Worm (Caenorhabditis elegans): ENCODE results near the gene rfc-4.

Gene rfc-4

DNA sequence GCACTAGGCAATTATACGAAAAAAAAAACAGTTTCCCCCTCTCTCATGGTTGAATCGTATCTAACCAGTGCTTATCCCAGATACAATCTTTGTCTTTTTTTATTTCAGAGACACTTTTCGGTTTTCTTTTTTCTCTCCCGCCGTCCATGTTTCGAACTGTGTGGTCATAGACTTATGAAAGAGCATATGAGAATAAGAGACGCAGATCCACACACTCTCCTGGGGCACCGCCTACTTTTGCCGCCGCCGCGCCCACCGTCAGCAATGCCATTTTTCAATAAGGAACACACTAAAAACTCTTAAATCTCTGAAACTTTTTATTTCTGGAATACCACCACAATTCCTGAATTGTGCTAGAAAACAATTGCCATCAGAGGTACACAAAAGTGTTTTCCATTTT lies 17.8 kb downstream of the rfc-4 start, which contains the start of gene prk-1:
Gene prk-1, plus strand, starts transcription at position 269 of the 400 bp plus-strand sequence.
- TF ChIP-seq fkh-6 (tag; optimal IDR thresholded peaks at IDR 0.05) = no peak
- TF ChIP-seq ets-4 (tag; optimal IDR thresholded peaks at IDR 0.05) = no peak
- no peak for TF ChIP-seq hlh-15 (tag; optimal IDR thresholded peaks at IDR 0.05)
- TF ChIP-seq unc-86 (tag; optimal IDR thresholded peaks at IDR 0.05) = no peak
- no peak for TF ChIP-seq ztf-16 (tag; optimal IDR thresholded peaks at IDR 0.05)
- no peak for TF ChIP-seq nfya-1 (tag; optimal IDR thresholded peaks at IDR 0.05)
- TF ChIP-seq hlh-8 (tag; optimal IDR thresholded peaks at IDR 0.05) = no peak
- TF ChIP-seq F13H6.1 (tag; optimal IDR thresholded peaks at IDR 0.05) = no peak
- no peak for TF ChIP-seq pqm-1 (tag; optimal IDR thresholded peaks at IDR 0.05)
- no peak for TF ChIP-seq ama-1 (optimal IDR thresholded peaks at IDR 0.05)
- TF ChIP-seq Y22D7AL.16 (tag; optimal IDR thresholded peaks at IDR 0.05) = no peak
- no peak for TF ChIP-seq ceh-19 (GFP tag; optimal IDR thresholded peaks at IDR 0.05)
- TF ChIP-seq unc-42 (tag; optimal IDR thresholded peaks at IDR 0.05) = no peak
- TF ChIP-seq npax-4 (tag; optimal IDR thresholded peaks at IDR 0.05) = no peak
- no peak for TF ChIP-seq lin-11 (tag; optimal IDR thresholded peaks at IDR 0.05)
- no peak for TF ChIP-seq K09A11.1 (tag; optimal IDR thresholded peaks at IDR 0.05; ENCODE audit: insufficient read depth)
- no peak for TF ChIP-seq pha-2 (tag; optimal IDR thresholded peaks at IDR 0.05)
- no peak for TF ChIP-seq syd-9 (tag; optimal IDR thresholded peaks at IDR 0.05)
- no peak for TF ChIP-seq ttx-3 (tag; optimal IDR thresholded peaks at IDR 0.05)

DNA sequence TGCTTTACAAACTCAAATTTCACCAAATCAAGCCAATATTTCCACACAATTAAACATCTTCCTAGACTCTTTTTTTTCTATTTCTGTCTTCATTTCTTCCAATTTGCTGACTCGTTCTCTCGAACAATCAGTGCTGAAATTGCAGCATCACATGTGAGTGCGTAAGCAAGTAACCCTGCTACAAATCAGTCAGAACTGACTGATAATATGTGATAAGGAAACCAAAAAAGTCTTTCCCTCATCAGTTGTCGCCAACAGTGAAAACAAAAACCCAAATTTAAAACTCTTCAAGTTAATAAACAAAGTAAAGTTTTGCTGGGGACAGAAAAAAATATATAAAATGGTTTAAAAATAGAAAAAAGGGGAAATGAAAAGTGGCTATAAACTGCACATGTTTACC lies 19.4 kb downstream of the rfc-4 start:
- TF ChIP-seq elt-2 (tag; optimal IDR thresholded peaks at IDR 0.05) (peak; percentile 30), unc-42 (tag; optimal IDR thresholded peaks at IDR 0.05) (no peak)

DNA sequence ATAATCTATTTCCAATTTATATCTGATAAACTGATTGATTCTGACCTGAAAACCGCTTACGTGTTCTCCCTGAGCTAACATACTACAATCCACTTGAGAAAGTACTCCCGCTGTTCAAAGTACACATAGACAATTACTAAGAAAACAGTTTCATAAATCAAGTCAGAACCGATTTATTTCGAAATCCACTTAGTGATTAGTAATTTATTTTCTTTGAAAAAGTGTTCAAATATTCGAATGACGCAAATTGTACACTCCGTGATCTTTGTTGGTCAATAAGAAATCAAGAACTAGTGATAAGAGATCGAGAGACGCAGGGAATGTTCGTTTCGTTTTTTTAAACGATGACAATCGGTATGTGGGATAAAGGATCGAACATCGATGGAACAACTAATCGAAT lies 20.4 kb downstream of the rfc-4 start:
- TF ChIP-seq ref-2 (tag; optimal IDR thresholded peaks at IDR 0.05) = no peak
- no peak for TF ChIP-seq dve-1 (tag; optimal IDR thresholded peaks at IDR 0.05)
- TF ChIP-seq pha-2 (tag; optimal IDR thresholded peaks at IDR 0.05) = no peak
- TF ChIP-seq ceh-19 (GFP tag; optimal IDR thresholded peaks at IDR 0.05) = no peak
- no peak for TF ChIP-seq C38D4.7 (GFP tag; optimal IDR thresholded peaks at IDR 0.05)
- no peak for TF ChIP-seq tbx-2 (tag; optimal IDR thresholded peaks at IDR 0.05)
- TF ChIP-seq sox-2 (GFP tag; IDR thresholded peaks at IDR 0.05) = no peak
- TF ChIP-seq mec-3 (tag; optimal IDR thresholded peaks at IDR 0.05; ENCODE audit: borderline replicate concordance) = no peak
- TF ChIP-seq ets-4 (tag; optimal IDR thresholded peaks at IDR 0.05) = no peak
- no peak for TF ChIP-seq K09A11.1 (tag; optimal IDR thresholded peaks at IDR 0.05; ENCODE audit: insufficient read depth)
- TF ChIP-seq ceh-48 (tag; optimal IDR thresholded peaks at IDR 0.05) = no peak
- TF ChIP-seq ttx-3 (tag; optimal IDR thresholded peaks at IDR 0.05) = no peak
- TF ChIP-seq zip-5 (tag; optimal IDR thresholded peaks at IDR 0.05) = no peak
- TF ChIP-seq hlh-13 (GFP tag; optimal IDR thresholded peaks at IDR 0.05) = no peak
- no peak for TF ChIP-seq lim-6 (tag; optimal IDR thresholded peaks at IDR 0.05)

DNA sequence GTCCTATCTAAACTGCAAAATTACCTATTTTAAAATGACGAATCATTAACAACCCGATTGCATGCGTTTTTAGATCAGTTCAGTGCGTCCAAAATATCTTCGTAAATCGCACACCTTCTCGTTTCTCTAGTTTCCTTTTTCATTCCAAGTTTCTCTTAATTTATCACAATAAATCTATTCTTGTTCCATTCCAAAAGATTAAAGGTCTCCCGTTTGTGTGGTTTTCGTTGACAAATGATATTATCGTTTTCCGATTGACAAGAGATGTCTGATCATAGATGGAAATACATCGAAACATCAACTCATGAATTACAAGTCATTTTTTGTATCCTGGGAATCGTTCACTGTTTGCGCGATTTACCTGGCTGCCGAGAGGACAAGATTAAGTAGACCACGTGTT lies 21.1 kb downstream of the rfc-4 start:
- TF ChIP-seq zip-5 (tag; optimal IDR thresholded peaks at IDR 0.05) (no peak), rnt-1 (tag; optimal IDR thresholded peaks at IDR 0.05) (no peak), mec-3 (tag; optimal IDR thresholded peaks at IDR 0.05; ENCODE audit: borderline replicate concordance) (no peak), syd-9 (tag; optimal IDR thresholded peaks at IDR 0.05) (no peak), ceh-6 (GFP tag; optimal IDR thresholded peaks at IDR 0.05) (no peak)

DNA sequence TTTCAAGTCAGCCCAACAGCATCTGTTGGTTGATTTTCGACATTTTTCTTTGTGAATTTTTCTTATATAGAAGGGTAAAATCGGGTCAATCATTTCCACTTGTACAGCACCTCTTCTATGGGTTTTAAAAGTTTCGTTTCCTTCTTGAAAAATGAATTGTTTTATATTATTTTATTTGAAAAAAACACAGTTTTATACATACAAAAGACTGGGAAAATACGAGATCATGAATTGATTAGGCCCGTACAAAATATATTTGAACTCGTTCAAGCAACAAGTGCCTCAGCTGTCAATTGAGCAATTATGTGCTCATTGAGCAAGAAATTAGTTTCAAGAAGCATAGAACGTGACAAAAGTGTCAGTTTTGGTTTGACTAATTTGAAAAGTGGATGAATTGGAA lies 30.1 kb downstream of the rfc-4 start:
- TF ChIP-seq madf-2 (tag; optimal IDR thresholded peaks at IDR 0.05) (no peak), ceh-22 (tag; optimal IDR thresholded peaks at IDR 0.05) (no peak), fkh-6 (tag; optimal IDR thresholded peaks at IDR 0.05) (no peak), nhr-232 (tag; optimal IDR thresholded peaks at IDR 0.05) (no peak), C08G9.2 (tag; optimal IDR thresholded peaks at IDR 0.05) (no peak), ztf-16 (tag; optimal IDR thresholded peaks at IDR 0.05) (no peak), nfya-1 (tag; optimal IDR thresholded peaks at IDR 0.05) (no peak), T23F11.4 (GFP tag; optimal IDR thresholded peaks at IDR 0.05) (no peak), sox-4 (tag; optimal IDR thresholded peaks at IDR 0.05) (no peak), hlh-6 (tag; optimal IDR thresholded peaks at IDR 0.05) (no peak), dve-1 (tag; optimal IDR thresholded peaks at IDR 0.05) (no peak), ama-1 (optimal IDR thresholded peaks at IDR 0.05) (no peak), mec-3 (tag; optimal IDR thresholded peaks at IDR 0.05; ENCODE audit: borderline replicate concordance) (no peak), pat-9 (tag; optimal IDR thresholded peaks at IDR 0.05) (no peak), tbx-7 (tag; optimal IDR thresholded peaks at IDR 0.05) (no peak), ceh-6 (GFP tag; optimal IDR thresholded peaks at IDR 0.05) (no peak), hlh-8 (tag; optimal IDR thresholded peaks at IDR 0.05) (no peak)
